Worm (Caenorhabditis elegans) whole organism, L3 larva: Measurements from ENCODE around the gene srg-48.

Experiments used
- ama-1 ChIP-seq: fragments of 150-350 bp; optimal IDR thresholded peaks from 2 replicates; lab custom pipeline; 2018
- daf-12 ChIP-seq: fragments of 150-350 bp; optimal IDR thresholded peaks from 2 replicates; lab custom pipeline; 2014; ENCODE audit warnings: missing biosample characterization, missing genetic modification reagents, missing genetic modification characterization
- fos-1 ChIP-seq: fragments of 150-350 bp; optimal IDR thresholded peaks from 2 replicates; lab custom pipeline; 2014; ENCODE audit warnings: missing biosample characterization, missing genetic modification characterization
- nfya-1 ChIP-seq: sonication (generic microtip); optimal IDR thresholded peaks from 2 replicates; lab custom pipeline; 2017; ENCODE audit warnings: missing genetic modification characterization, mild to moderate bottlenecking, missing compliant biosample characterization, antibody characterized with exemption, moderate library complexity; ENCODE audit not compliant: insufficient read depth
- nhr-28 ChIP-seq: fragments of 150-350 bp; optimal IDR thresholded peaks from 2 replicates; lab custom pipeline; 2014; ENCODE audit warnings: missing biosample characterization, missing genetic modification characterization

DNA sequence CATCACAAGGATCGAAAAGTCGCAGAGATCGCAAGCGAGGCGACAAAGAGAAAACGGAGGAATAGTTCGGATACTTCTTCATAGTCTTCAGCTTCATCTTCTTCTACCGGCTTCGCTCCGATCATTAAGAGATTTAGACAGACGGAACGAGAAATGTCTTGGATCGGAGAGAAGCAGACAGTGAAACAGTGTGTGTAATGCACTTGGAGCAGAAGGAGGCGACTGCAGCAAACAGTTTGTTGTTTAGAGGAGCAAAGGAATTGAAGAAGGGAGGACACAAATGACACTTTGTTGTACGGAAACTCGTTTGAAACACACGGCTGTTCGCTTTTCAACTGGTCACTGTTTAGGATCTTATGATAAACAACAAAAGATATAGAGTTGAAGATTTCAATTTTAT, 27.2 kb downstream of the srg-48 start:
- TF ChIP-seq nhr-28 (tag; lab: Kevin White, UChicago) = no peak
- no peak for TF ChIP-seq daf-12 (tag; lab: Kevin White, UChicago)
- no peak for TF ChIP-seq ama-1
- no peak for TF ChIP-seq fos-1 (tag; lab: Kevin White, UChicago)
- peak; percentile 6 for TF ChIP-seq nfya-1 (tag; lab: Kevin White, UChicago)
